Fruit fly (Drosophila melanogaster) whole organism, pupa: ENCODE data around the gene CG45095.

Experiments used
- CG10348 ChIP-seq: fragments of 200-800 bp; sonication (Bioruptor generic); IDR thresholded peaks from 2 replicates; pipeline ENCODE4 v1.3.6; 2022; ENCODE audit warnings: missing biosample characterization, missing genetic modification characterization
- CG12605 ChIP-seq: fragments of 200-800 bp; sonication (Bioruptor generic); IDR thresholded peaks from 2 replicates; pipeline ENCODE4 v1.3.6; 2022; ENCODE audit warnings: missing biosample characterization, missing genetic modification characterization
- CG13204 ChIP-seq: fragments of 200-800 bp; sonication (Bioruptor generic); optimal IDR thresholded peaks from 2 replicates; lab custom pipeline; 2018; ENCODE audit warnings: missing biosample characterization, mild to moderate bottlenecking, missing genetic modification characterization, moderate library complexity
- CG14655 ChIP-seq: fragments of 200-800 bp; sonication (Bioruptor generic); optimal IDR thresholded peaks from 3 replicates; lab custom pipeline; 2017; ENCODE audit warnings: mild to moderate bottlenecking, missing biosample characterization, missing genetic modification reagents, missing genetic modification characterization
- CG15710 ChIP-seq: fragments of 200-800 bp; sonication (Bioruptor generic); optimal IDR thresholded peaks from 2 replicates; lab custom pipeline; 2018; ENCODE audit warnings: missing biosample characterization, mild to moderate bottlenecking, missing genetic modification characterization, moderate library complexity
- CG17806 ChIP-seq: fragments of 200-800 bp; sonication (Bioruptor generic); optimal IDR thresholded peaks from 2 replicates; lab custom pipeline; 2018; ENCODE audit warnings: missing biosample characterization, mild to moderate bottlenecking, missing genetic modification characterization, moderate library complexity
- CG32121 ChIP-seq: fragments of 200-800 bp; sonication (Bioruptor generic); IDR thresholded peaks from 2 replicates; pipeline ENCODE4 v1.3.6; 2022; ENCODE audit warnings: missing biosample characterization, missing genetic modification characterization
- CG34367 ChIP-seq: fragments of 200-800 bp; sonication (Bioruptor generic); optimal IDR thresholded peaks from 2 replicates; lab custom pipeline; 2018; ENCODE audit warnings: missing biosample characterization, mild to moderate bottlenecking, missing genetic modification characterization
- CG4496 ChIP-seq: fragments of 200-800 bp; sonication (Bioruptor generic); IDR thresholded peaks from 3 replicates; pipeline ENCODE4 v1.3.6; 2022; ENCODE audit warnings: missing biosample characterization, missing genetic modification characterization
- CG8159 ChIP-seq: fragments of 200-800 bp; sonication (Bioruptor generic); optimal IDR thresholded peaks from 3 replicates; lab custom pipeline; 2018; ENCODE audit warnings: missing biosample characterization, mild to moderate bottlenecking, missing genetic modification characterization, moderate library complexity
- CG8301 ChIP-seq: fragments of 200-800 bp; sonication (Bioruptor generic); optimal IDR thresholded peaks from 2 replicates; lab custom pipeline; 2018; ENCODE audit warnings: missing biosample characterization, mild to moderate bottlenecking, missing genetic modification characterization
- CG9948 ChIP-seq: fragments of 200-800 bp; sonication (Bioruptor generic); optimal IDR thresholded peaks from 2 replicates; lab custom pipeline; 2018; ENCODE audit warnings: missing biosample characterization, mild to moderate bottlenecking, missing genetic modification characterization, moderate library complexity
- D1 ChIP-seq: fragments of 200-800 bp; sonication (Bioruptor generic); optimal IDR thresholded peaks from 2 replicates; lab custom pipeline; 2018; ENCODE audit warnings: missing biosample characterization, mild to moderate bottlenecking, missing genetic modification characterization, moderate library complexity
- EcR ChIP-seq: fragments of 200-800 bp; sonication (Bioruptor generic); optimal IDR thresholded peaks from 3 replicates; lab custom pipeline; 2019; ENCODE audit warnings: missing biosample characterization, missing genetic modification characterization, mild to moderate bottlenecking, moderate library complexity, missing genetic modification reagents
- Ets98B ChIP-seq: fragments of 200-800 bp; sonication (Bioruptor generic); IDR thresholded peaks from 2 replicates; pipeline ENCODE4 v1.3.6; 2022; ENCODE audit warnings: missing biosample characterization, missing genetic modification characterization
- Pif1A ChIP-seq: fragments of 200-800 bp; sonication (Bioruptor generic); optimal IDR thresholded peaks from 3 replicates; lab custom pipeline; 2016; ENCODE audit warnings: missing biosample characterization, missing genetic modification characterization
- Pif1B ChIP-seq: fragments of 200-800 bp; sonication (Bioruptor generic); optimal IDR thresholded peaks from 3 replicates; lab custom pipeline; 2016; ENCODE audit warnings: missing biosample characterization, missing genetic modification characterization
- Snoo ChIP-seq: fragments of 200-800 bp; sonication (Bioruptor generic); optimal IDR thresholded peaks from 3 replicates; lab custom pipeline; 2017; ENCODE audit warnings: missing biosample characterization, mild to moderate bottlenecking, missing genetic modification characterization, inconsistent platforms
- fd96Ca ChIP-seq: fragments of 200-800 bp; sonication (Bioruptor generic); IDR thresholded peaks from 3 replicates; pipeline ENCODE4 v1.3.6; 2022; ENCODE audit warnings: missing biosample characterization, missing genetic modification characterization
- gl ChIP-seq: fragments of 200-800 bp; sonication (Bioruptor generic); optimal IDR thresholded peaks from 2 replicates; lab custom pipeline; 2018; ENCODE audit warnings: missing biosample characterization, mild to moderate bottlenecking, missing genetic modification characterization
- rn ChIP-seq: fragments of 200-800 bp; sonication (Bioruptor generic); IDR thresholded peaks from 2 replicates; pipeline ENCODE4 v1.3.6; 2022; ENCODE audit warnings: missing biosample characterization, missing genetic modification characterization

Gene CG45095

DNA sequence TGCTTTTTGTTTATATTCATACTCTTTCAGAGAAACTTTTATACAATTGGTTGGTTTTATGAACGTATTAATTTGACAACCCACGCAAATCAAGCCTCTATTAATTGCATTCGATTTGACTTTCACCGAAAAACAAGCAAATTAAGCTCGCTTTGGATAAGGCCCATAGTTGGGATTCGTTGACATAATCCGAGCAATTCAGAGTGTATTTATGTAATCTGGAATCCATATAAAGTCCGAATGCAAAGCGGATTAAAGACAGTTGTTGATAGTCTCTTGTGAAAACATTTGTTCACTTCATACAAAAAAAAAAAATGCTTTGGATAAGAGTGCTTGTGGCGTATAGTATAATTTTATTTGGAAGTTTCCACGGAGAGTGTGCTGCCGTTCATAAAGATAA is at the start of gene CG45095:
TSS of gene CG45095 (plus strand) at position 301 of the 400 bp plus-strand sequence.
- TF ChIP-seq Ets98B (GFP tag; lab: Robert Waterston, UW) (no peak), CG34367 (no peak), CG12605 (GFP tag; lab: Robert Waterston, UW) (no peak), CG9948 (tag; lab: Kevin White, UChicago) (no peak), Snoo (tag; lab: Kevin White, UChicago) (no peak), CG10348 (GFP tag; lab: Robert Waterston, UW) (no peak), CG17806 (tag; lab: Kevin White, UChicago) (no peak), rn (GFP tag; lab: Robert Waterston, UW) (no peak), EcR (GFP tag; lab: Kevin White, UChicago) (no peak), CG8159 (no peak), CG32121 (no peak), CG8301 (tag; lab: Kevin White, UChicago) (no peak), D1 (tag; lab: Kevin White, UChicago) (no peak), CG14655 (GFP tag; lab: Kevin White, UChicago) (no peak), fd96Ca (GFP tag; lab: Robert Waterston, UW) (no peak), Pif1B (GFP tag; lab: Kevin White, UChicago) (no peak), CG15710 (no peak), CG13204 (GFP tag; lab: Kevin White, UChicago) (no peak)

DNA sequence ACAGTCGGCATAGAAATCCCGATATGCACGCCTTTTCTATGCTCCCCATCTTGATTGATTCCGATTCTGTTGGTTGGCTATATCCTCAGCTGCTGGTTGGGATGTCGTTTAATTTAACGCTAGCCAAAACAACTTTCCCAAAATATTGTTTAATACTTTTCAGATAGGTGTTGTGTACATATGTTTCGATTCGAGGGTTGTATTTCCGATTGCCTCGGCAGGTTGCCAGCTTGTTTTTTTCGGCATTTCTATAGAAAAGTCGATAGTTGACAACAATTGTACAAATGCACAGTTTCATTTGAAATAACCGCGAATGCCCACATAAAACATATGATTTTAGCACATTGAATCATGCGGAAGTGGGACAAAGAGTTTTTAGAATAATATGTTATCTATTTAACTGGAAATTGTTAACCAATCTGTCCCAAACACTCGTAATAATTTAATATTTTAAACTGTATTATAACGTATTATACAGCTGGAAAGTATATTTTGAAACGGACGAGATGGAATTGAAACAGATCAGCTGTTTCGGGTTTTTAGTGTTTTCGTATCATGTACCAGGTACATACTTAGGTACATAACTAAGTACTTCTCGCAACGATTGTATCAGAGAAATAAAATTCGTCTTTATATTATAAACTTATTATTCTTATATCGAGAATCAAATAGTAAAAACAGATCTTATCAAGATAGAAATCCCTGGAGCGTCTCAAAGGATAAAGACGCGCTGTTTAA is 47.7 kb upstream of the CG45095 start, which contains the start of gene CG31109:
TSS of gene CG31109 (minus strand) at position 203 of the 738 bp plus-strand sequence.
- TF ChIP-seq Ets98B (GFP tag; lab: Robert Waterston, UW) (peak; percentile 36; the same call in 1 of the 2 replicates), fd96Ca (GFP tag; lab: Robert Waterston, UW) (no peak), Snoo (tag; lab: Kevin White, UChicago) (no peak), CG8301 (tag; lab: Kevin White, UChicago) (no peak), D1 (tag; lab: Kevin White, UChicago) (no peak), CG4496 (no peak), rn (GFP tag; lab: Robert Waterston, UW) (no peak)

DNA sequence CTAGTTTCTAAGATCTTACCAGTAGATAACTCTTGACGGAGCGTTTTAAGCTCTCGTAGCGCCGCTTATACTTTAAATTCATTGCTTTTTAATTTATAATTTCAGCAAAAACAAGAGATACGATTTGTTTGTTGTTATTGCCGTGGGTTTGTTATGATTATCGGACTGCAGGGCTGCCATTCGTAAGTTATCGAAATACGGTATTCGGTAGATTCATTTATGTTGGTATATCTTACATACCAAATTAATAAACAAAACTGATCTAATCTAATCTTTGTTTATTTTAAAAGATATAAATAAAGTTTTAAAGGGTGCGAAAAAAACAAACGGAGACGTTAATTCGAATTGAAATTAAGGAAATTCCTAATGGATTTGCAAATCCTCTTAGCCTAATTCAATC is 46.3 kb upstream of the CG45095 start, which contains the start of the genes CG31111 and stac:
TSS of gene CG31111 (minus strand) at position 162 of the 400 bp plus-strand sequence.
TSS of gene stac (plus strand) at position 271 of the 400 bp plus-strand sequence.
- TF ChIP-seq CG13204 (GFP tag; lab: Kevin White, UChicago): no peak
- no peak for TF ChIP-seq D1 (tag; lab: Kevin White, UChicago)
- no peak for TF ChIP-seq EcR (GFP tag; lab: Kevin White, UChicago)
- TF ChIP-seq CG34367: no peak
- no peak for TF ChIP-seq CG15710
- TF ChIP-seq CG8159: no peak
- no peak for TF ChIP-seq CG32121
- TF ChIP-seq CG8301 (tag; lab: Kevin White, UChicago): no peak
- no peak for TF ChIP-seq CG14655 (GFP tag; lab: Kevin White, UChicago)
- TF ChIP-seq CG10348 (GFP tag; lab: Robert Waterston, UW): no peak
- no peak for TF ChIP-seq Pif1A (GFP tag; lab: Kevin White, UChicago)
- TF ChIP-seq gl (tag; lab: Kevin White, UChicago): no peak
- no peak for TF ChIP-seq CG17806 (tag; lab: Kevin White, UChicago)
- TF ChIP-seq CG9948 (tag; lab: Kevin White, UChicago): no peak

DNA sequence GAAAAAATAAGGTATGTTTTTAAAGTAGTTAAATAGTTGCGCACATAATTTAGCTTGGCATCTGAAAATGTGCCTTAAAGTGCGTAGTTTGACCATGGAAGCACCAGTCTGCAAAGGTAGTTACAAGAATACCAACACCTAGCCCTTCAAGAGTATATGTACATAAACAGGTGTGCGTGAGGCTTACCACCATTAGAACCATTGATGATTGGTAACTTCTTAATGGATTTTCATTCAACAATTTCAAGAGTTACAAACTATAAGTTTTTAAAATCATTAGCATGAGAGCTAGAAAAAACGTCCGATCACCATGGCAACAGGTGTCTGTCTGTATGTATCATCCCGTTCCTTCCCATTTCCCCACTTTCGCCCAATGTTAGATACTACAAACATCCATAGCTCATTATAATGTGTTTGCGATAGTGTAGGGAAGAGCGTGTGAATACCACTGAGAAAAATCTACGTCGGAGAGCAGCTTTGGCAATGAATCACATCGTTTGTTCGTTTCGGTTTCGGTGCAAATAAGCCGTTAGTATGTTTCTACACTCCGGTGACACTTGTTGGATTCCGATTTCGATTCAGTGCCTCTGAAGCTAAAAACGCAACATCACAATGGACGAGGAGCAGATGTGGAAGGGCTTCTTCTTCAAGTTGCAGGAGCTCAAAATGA is 45.7 kb upstream of the CG45095 start:
- TF ChIP-seq CG13204 (GFP tag; lab: Kevin White, UChicago): no peak
- no peak for TF ChIP-seq CG32121
- no peak for TF ChIP-seq CG10348 (GFP tag; lab: Robert Waterston, UW)
- TF ChIP-seq CG15710: no peak
- TF ChIP-seq Ets98B (GFP tag; lab: Robert Waterston, UW): no peak
- TF ChIP-seq EcR (GFP tag; lab: Kevin White, UChicago): no peak
- no peak for TF ChIP-seq CG14655 (GFP tag; lab: Kevin White, UChicago)
- no peak for TF ChIP-seq CG9948 (tag; lab: Kevin White, UChicago)
- no peak for TF ChIP-seq rn (GFP tag; lab: Robert Waterston, UW)
- TF ChIP-seq fd96Ca (GFP tag; lab: Robert Waterston, UW): no peak
- no peak for TF ChIP-seq CG8301 (tag; lab: Kevin White, UChicago)
- TF ChIP-seq CG34367: no peak
- no peak for TF ChIP-seq D1 (tag; lab: Kevin White, UChicago)
- no peak for TF ChIP-seq CG4496

DNA sequence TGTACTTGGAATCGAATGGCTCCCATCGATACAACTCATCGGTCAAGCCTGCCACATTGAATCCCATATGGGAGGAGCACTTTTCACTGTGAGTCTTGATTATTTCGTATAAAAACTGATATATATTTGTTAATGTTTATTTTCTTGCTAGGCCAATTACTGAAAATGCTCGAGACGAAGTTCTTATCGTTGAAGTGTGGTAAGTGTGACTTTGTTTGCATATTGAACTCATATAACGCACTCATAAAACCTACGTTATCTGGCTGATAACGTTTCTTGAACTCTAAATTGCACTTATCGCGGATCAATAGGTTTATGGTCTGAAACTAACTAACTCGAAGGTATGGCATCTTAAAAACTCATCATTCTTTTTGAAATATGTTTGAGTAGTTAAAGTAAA is 41.9 kb upstream of the CG45095 start:
- TF ChIP-seq EcR (GFP tag; lab: Kevin White, UChicago): no peak
- no peak for TF ChIP-seq CG14655 (GFP tag; lab: Kevin White, UChicago)
- no peak for TF ChIP-seq Pif1A (GFP tag; lab: Kevin White, UChicago)
- no peak for TF ChIP-seq CG8301 (tag; lab: Kevin White, UChicago)
- TF ChIP-seq CG9948 (tag; lab: Kevin White, UChicago): no peak
- no peak for TF ChIP-seq fd96Ca (GFP tag; lab: Robert Waterston, UW)
- no peak for TF ChIP-seq rn (GFP tag; lab: Robert Waterston, UW)
- TF ChIP-seq D1 (tag; lab: Kevin White, UChicago): no peak
- no peak for TF ChIP-seq Pif1B (GFP tag; lab: Kevin White, UChicago)
